Worm (Caenorhabditis elegans) whole organism, L2 larva: ENCODE results near the gene hlh-30.

Experiments used
- F13H6.1 ChIP-seq: sonication (generic microtip); optimal IDR thresholded peaks from 2 replicates; lab custom pipeline; 2016; ENCODE audit warnings: missing genetic modification characterization, missing compliant biosample characterization
- R02D3.7 ChIP-seq: fragments of 150-350 bp; optimal IDR thresholded peaks from 2 replicates; lab custom pipeline; 2014; ENCODE audit warnings: missing biosample characterization, missing genetic modification characterization
- ZK546.5 ChIP-seq: sonication (generic microtip); optimal IDR thresholded peaks from 2 replicates; lab custom pipeline; 2017; ENCODE audit warnings: missing biosample characterization, missing genetic modification characterization
- alr-1 ChIP-seq: fragments of 150-350 bp; optimal IDR thresholded peaks from 2 replicates; lab custom pipeline; 2014; ENCODE audit warnings: missing biosample characterization, missing genetic modification characterization
- aly-2 ChIP-seq: fragments of 150-350 bp; optimal IDR thresholded peaks from 2 replicates; lab custom pipeline; 2014; ENCODE audit warnings: missing biosample characterization, missing genetic modification characterization
- ama-1 ChIP-seq: fragments of 150-350 bp; optimal IDR thresholded peaks from 2 replicates; lab custom pipeline; 2018; ENCODE audit warnings: inconsistent platforms
- blmp-1 ChIP-seq: sonication (generic microtip); optimal IDR thresholded peaks from 2 replicates; lab custom pipeline; 2017; ENCODE audit warnings: missing genetic modification characterization, mild to moderate bottlenecking, missing compliant biosample characterization, antibody characterized with exemption, moderate library complexity; ENCODE audit not compliant: insufficient read depth
- ceh-16 ChIP-seq: fragments of 150-350 bp; optimal IDR thresholded peaks from 2 replicates; lab custom pipeline; 2014; ENCODE audit warnings: missing biosample characterization, missing genetic modification characterization
- ceh-82 ChIP-seq: fragments of 150-350 bp; optimal IDR thresholded peaks from 2 replicates; lab custom pipeline; 2014; ENCODE audit warnings: missing biosample characterization, missing genetic modification characterization
- crh-2 ChIP-seq: sonication (generic microtip); optimal IDR thresholded peaks from 2 replicates; lab custom pipeline; 2017; ENCODE audit warnings: missing biosample characterization, missing genetic modification characterization
- dmd-4 ChIP-seq: sonication (generic microtip); optimal IDR thresholded peaks from 2 replicates; lab custom pipeline; 2017; ENCODE audit warnings: missing biosample characterization, missing genetic modification characterization
- egl-27 ChIP-seq: sonication (generic microtip); optimal IDR thresholded peaks from 3 replicates; lab custom pipeline; 2017; ENCODE audit warnings: missing biosample characterization, missing genetic modification reagents, missing genetic modification characterization
- elt-1 ChIP-seq: fragments of 150-350 bp; optimal IDR thresholded peaks from 2 replicates; lab custom pipeline; 2014; ENCODE audit warnings: missing biosample characterization, missing genetic modification characterization
- elt-3 ChIP-seq: sonication (generic microtip); optimal IDR thresholded peaks from 2 replicates; lab custom pipeline; 2017; ENCODE audit warnings: missing biosample characterization, missing genetic modification characterization
- fos-1 ChIP-seq: fragments of 150-350 bp; optimal IDR thresholded peaks from 2 replicates; lab custom pipeline; 2014; ENCODE audit warnings: missing biosample characterization, missing genetic modification characterization
- gmeb-1 ChIP-seq: fragments of 150-350 bp; optimal IDR thresholded peaks from 2 replicates; lab custom pipeline; 2014; ENCODE audit warnings: missing biosample characterization, missing genetic modification characterization
- lin-11 ChIP-seq: fragments of 150-350 bp; sonication (generic microtip); optimal IDR thresholded peaks from 2 replicates; lab custom pipeline; 2014; ENCODE audit warnings: missing biosample characterization, missing genetic modification characterization, inconsistent platforms, mixed read lengths
- lin-13 ChIP-seq: fragments of 150-350 bp; optimal IDR thresholded peaks from 2 replicates; lab custom pipeline; 2014; ENCODE audit warnings: missing biosample characterization, missing genetic modification reagents, missing genetic modification characterization
- lin-39 ChIP-seq: fragments of 150-350 bp; optimal IDR thresholded peaks from 2 replicates; lab custom pipeline; 2014; ENCODE audit warnings: missing biosample characterization, missing genetic modification reagents, missing genetic modification characterization
- mab-5 ChIP-seq: fragments of 150-350 bp; optimal IDR thresholded peaks from 2 replicates; lab custom pipeline; 2014; ENCODE audit warnings: missing biosample characterization, missing genetic modification characterization
- nhr-10 ChIP-seq: sonication (generic microtip); optimal IDR thresholded peaks from 2 replicates; lab custom pipeline; 2017; ENCODE audit warnings: missing biosample characterization, missing genetic modification characterization
- nhr-11 ChIP-seq: fragments of 150-350 bp; optimal IDR thresholded peaks from 2 replicates; lab custom pipeline; 2014; ENCODE audit warnings: missing biosample characterization, missing genetic modification characterization
- nhr-12 ChIP-seq: fragments of 150-350 bp; optimal IDR thresholded peaks from 2 replicates; lab custom pipeline; 2014; ENCODE audit warnings: missing biosample characterization, missing genetic modification characterization
- nhr-129 ChIP-seq: fragments of 150-350 bp; optimal IDR thresholded peaks from 2 replicates; lab custom pipeline; 2014; ENCODE audit warnings: missing biosample characterization, missing genetic modification characterization
- nhr-21 ChIP-seq: fragments of 150-350 bp; optimal IDR thresholded peaks from 2 replicates; lab custom pipeline; 2014; ENCODE audit warnings: missing biosample characterization, missing genetic modification characterization
- nhr-23 ChIP-seq: fragments of 150-350 bp; optimal IDR thresholded peaks from 2 replicates; lab custom pipeline; 2014; ENCODE audit warnings: missing biosample characterization, missing genetic modification reagents, missing genetic modification characterization
- nhr-25 ChIP-seq: fragments of 150-350 bp; sonication (generic microtip); optimal IDR thresholded peaks from 3 replicates; lab custom pipeline; 2014; ENCODE audit warnings: missing biosample characterization, missing genetic modification characterization
- nhr-6 ChIP-seq: fragments of 150-350 bp; optimal IDR thresholded peaks from 2 replicates; lab custom pipeline; 2014; ENCODE audit warnings: missing biosample characterization, missing genetic modification characterization
- nhr-77 ChIP-seq: fragments of 150-350 bp; optimal IDR thresholded peaks from 2 replicates; lab custom pipeline; 2014; ENCODE audit warnings: missing biosample characterization, missing genetic modification characterization
- peb-1 ChIP-seq: fragments of 150-350 bp; optimal IDR thresholded peaks from 2 replicates; lab custom pipeline; 2014; ENCODE audit warnings: missing biosample characterization, missing genetic modification characterization
- sem-4 ChIP-seq: fragments of 150-350 bp; optimal IDR thresholded peaks from 2 replicates; lab custom pipeline; 2014; ENCODE audit warnings: missing biosample characterization, missing genetic modification reagents, missing genetic modification characterization
- unc-39 ChIP-seq: fragments of 150-350 bp; optimal IDR thresholded peaks from 2 replicates; lab custom pipeline; 2014; ENCODE audit warnings: missing biosample characterization, missing genetic modification characterization
- unc-55 ChIP-seq: fragments of 150-350 bp; sonication (generic microtip); optimal IDR thresholded peaks from 3 replicates; lab custom pipeline; 2014; ENCODE audit warnings: missing biosample characterization, missing genetic modification reagents, missing genetic modification characterization
- zag-1 ChIP-seq: fragments of 150-350 bp; optimal IDR thresholded peaks from 2 replicates; lab custom pipeline; 2014; ENCODE audit warnings: missing biosample characterization, missing genetic modification characterization
- ztf-1 ChIP-seq: fragments of 200-800 bp; sonication (Bioruptor generic); conservative IDR thresholded peaks from 2 replicates; pipeline ENCODE4 v1.3.6; 2022; ENCODE audit warnings: missing genetic modification characterization, missing compliant biosample characterization
- ztf-11 ChIP-seq: sonication (generic microtip); optimal IDR thresholded peaks from 2 replicates; lab custom pipeline; 2017; ENCODE audit warnings: missing biosample characterization, missing genetic modification characterization
- ztf-4 ChIP-seq: fragments of 150-350 bp; optimal IDR thresholded peaks from 2 replicates; lab custom pipeline; 2014; ENCODE audit warnings: missing biosample characterization, missing genetic modification characterization

hlh-30 gene

DNA sequence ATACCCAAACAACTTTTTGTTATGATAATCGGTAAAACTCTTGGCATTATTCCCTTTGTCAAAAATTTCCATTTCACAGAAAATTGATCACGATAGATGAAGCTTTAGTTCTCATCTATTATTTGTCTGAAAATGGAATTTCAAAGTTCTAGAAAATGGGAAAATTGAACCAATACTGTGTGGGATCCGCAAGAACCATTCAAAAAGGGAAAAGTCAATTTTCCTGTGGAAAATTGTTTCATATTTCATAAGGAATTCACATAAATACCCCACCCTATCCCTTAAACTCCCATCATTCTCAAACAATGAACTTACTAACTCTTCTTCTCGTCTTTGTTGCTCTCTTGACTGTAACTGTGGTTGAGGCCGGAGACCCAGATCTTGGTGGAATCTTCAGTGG lies 46.1 kb upstream of the hlh-30 start, which contains the start of the genes C35B1.9 and C35B1.3:
TSS of gene C35B1.9 (minus strand) at position 101 of the 400 bp plus-strand sequence.
TSS of gene C35B1.3 (plus strand) at position 306 of the 400 bp plus-strand sequence.
- TF ChIP-seq peb-1 = no peak
- TF ChIP-seq ZK546.5 (tag; lab: Kevin White, UChicago) = no peak
- TF ChIP-seq ztf-4 (tag; lab: Kevin White, UChicago) = no peak
- no peak for TF ChIP-seq elt-1 (tag; lab: Kevin White, UChicago)
- TF ChIP-seq unc-55 (GFP tag; lab: Kevin White, UChicago) = no peak
- TF ChIP-seq crh-2 (tag; lab: Kevin White, UChicago) = no peak
- TF ChIP-seq nhr-25 (tag; lab: Kevin White, UChicago) = no peak
- no peak for TF ChIP-seq nhr-12 (tag; lab: Kevin White, UChicago)
- no peak for TF ChIP-seq nhr-6 (tag; lab: Kevin White, UChicago)
- no peak for TF ChIP-seq blmp-1 (tag; lab: Kevin White, UChicago)
- TF ChIP-seq sem-4 (tag; lab: Kevin White, UChicago) = no peak
- no peak for TF ChIP-seq unc-39 (tag; lab: Kevin White, UChicago)
- TF ChIP-seq ama-1 (lab: Kevin White, UChicago) = no peak

DNA sequence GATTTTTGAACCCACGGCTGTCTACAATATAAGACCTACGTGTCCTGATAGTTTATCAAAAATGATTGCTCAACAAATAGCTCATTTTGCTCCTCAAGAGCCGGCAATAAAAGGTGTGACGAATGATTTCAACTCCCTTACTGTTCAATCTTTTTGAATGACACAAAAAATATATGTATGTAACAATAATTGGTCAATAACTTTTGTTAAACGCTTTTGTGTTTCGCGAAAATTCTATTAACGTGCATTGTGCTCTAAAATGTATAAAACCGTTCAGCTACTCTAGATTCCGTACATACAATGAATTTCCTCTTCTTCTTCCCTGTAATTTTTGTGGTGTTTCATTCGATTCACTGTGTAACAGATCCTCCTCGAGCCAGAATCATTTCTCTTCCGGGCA lies 44.8 kb upstream of the hlh-30 start, which contains the start of gene C35B1.4:
TSS of gene C35B1.4 (plus strand) at position 301 of the 400 bp plus-strand sequence.
- TF ChIP-seq alr-1 (tag; lab: Kevin White, UChicago) (no peak), peb-1 (no peak), sem-4 (tag; lab: Kevin White, UChicago) (no peak), dmd-4 (tag; lab: Kevin White, UChicago) (no peak), F13H6.1 (tag; lab: Kevin White, UChicago) (no peak), egl-27 (tag; lab: Kevin White, UChicago) (no peak), aly-2 (tag; lab: Kevin White, UChicago) (no peak), nhr-11 (no peak), gmeb-1 (tag; lab: Kevin White, UChicago) (no peak), nhr-23 (no peak), ceh-16 (no peak)

DNA sequence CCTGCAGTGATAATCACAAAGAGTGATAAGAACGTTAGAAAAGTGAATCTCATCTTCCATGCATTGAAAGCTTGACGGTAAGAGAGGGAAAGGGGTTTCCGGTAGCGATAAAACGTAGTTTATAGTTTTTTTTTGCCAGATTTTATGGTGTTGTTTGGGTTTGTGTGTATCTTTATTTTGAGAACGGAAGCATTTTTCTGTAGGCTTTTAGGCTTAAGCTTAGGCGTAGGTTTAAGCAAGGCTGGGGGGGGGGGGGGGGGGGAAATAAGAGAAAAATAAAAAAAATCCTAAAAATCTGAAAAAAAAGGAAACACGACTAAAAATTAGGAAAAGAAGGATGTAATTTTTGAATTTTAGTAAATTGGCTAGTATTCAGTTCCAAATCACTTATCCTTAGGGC lies 44.1 kb upstream of the hlh-30 start, which contains the start of gene C35B1.8:
TSS of gene C35B1.8 (minus strand) at position 101 of the 400 bp plus-strand sequence.
- TF ChIP-seq nhr-77 (no peak), mab-5 (no peak), zag-1 (tag; lab: Kevin White, UChicago) (no peak), R02D3.7 (tag; lab: Kevin White, UChicago) (no peak), ceh-82 (tag; lab: Kevin White, UChicago) (no peak), F13H6.1 (tag; lab: Kevin White, UChicago) (no peak), unc-55 (GFP tag; lab: Kevin White, UChicago) (no peak), lin-11 (no peak), nhr-129 (no peak), ceh-16 (no peak), nhr-10 (tag; lab: Kevin White, UChicago) (no peak), blmp-1 (tag; lab: Kevin White, UChicago) (no peak), aly-2 (tag; lab: Kevin White, UChicago) (no peak)

DNA sequence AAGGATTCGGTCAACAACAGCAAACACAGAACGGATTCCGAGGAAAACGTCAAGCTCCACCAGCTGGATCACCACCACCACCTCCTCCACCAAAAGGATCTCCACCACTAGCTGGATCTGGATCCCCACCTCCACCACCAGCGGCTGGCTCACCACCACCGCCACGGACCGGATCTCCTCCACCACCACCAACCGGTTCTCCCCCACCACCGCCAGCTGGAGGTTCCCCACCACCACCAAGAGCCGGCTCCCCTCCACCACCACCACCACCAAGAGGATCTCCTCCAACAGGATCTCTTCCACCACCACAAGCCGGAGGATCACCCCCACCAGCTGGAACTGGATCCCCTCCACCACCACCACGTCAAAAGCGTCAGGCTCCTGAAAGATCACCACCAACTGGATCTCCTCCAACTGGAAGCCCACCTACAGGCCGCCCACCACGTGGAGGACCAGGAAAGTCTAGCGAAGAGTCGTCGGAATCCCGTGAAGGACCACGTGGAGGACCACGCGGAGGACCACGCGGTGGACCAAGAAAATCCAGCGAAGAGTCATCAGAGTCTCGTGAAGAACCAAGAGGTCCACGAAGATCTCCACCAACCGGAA lies 42.0 kb upstream of the hlh-30 start:
- no peak for TF ChIP-seq nhr-21 (tag; lab: Kevin White, UChicago)
- TF ChIP-seq nhr-23 = no peak
- TF ChIP-seq ztf-11 = no peak
- TF ChIP-seq elt-3 (tag; lab: Kevin White, UChicago) = no peak
- no peak for TF ChIP-seq fos-1 (tag; lab: Kevin White, UChicago)
- no peak for TF ChIP-seq egl-27 (tag; lab: Kevin White, UChicago)
- no peak for TF ChIP-seq lin-13
- no peak for TF ChIP-seq lin-11
- no peak for TF ChIP-seq ZK546.5 (tag; lab: Kevin White, UChicago)

DNA sequence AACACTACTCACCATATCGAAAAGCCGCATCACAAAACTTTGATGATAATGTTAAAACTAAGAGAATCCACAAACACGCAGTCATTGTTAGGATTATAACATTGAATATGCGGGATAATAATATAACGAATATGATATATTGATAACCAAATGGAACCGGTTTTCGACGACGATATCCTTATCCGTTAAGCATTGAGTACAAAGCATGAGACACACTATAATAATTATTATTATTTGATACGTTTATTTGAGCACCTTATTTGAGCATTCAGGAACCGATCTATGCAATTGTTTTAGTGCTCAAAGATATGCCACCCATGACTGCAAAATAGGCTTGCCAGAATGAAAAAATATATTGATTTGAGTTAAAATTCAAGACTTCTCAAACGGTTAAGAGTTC lies 39.9 kb upstream of the hlh-30 start, which contains the start of gene W03D2.9:
TSS of gene W03D2.9 (minus strand) at position 101 of the 400 bp plus-strand sequence.
- no peak for TF ChIP-seq crh-2 (tag; lab: Kevin White, UChicago)
- TF ChIP-seq peb-1 = no peak
- no peak for TF ChIP-seq nhr-11
- TF ChIP-seq nhr-129 = no peak
- no peak for TF ChIP-seq ztf-1 (GFP tag; lab: Robert Waterston, UW)
- TF ChIP-seq ceh-82 (tag; lab: Kevin White, UChicago) = no peak
- no peak for TF ChIP-seq unc-39 (tag; lab: Kevin White, UChicago)
- TF ChIP-seq ztf-11 = no peak
- TF ChIP-seq elt-1 (tag; lab: Kevin White, UChicago) = no peak
- no peak for TF ChIP-seq blmp-1 (tag; lab: Kevin White, UChicago)
- TF ChIP-seq lin-39 (tag; lab: Kevin White, UChicago) = no peak
- no peak for TF ChIP-seq egl-27 (tag; lab: Kevin White, UChicago)
- no peak for TF ChIP-seq alr-1 (tag; lab: Kevin White, UChicago)
